Fruit fly (Drosophila melanogaster) whole organism, prepupa: ENCODE measurements around the gene dan.

Experiments
- Blimp-1 ChIP-seq: fragments of 200-800 bp; sonication (Bioruptor generic); optimal IDR thresholded peaks from 3 replicates; lab custom pipeline; 2017; ENCODE audit warnings: missing biosample characterization, missing genetic modification characterization, mild to moderate bottlenecking, moderate library complexity, missing genetic modification reagents
- CG10631 ChIP-seq: fragments of 200-800 bp; sonication (Bioruptor generic); optimal IDR thresholded peaks from 2 replicates; lab custom pipeline; 2016; ENCODE audit warnings: missing biosample characterization, missing genetic modification characterization
- CG10669 ChIP-seq: fragments of 200-800 bp; sonication (Bioruptor generic); optimal IDR thresholded peaks from 3 replicates; lab custom pipeline; 2018; ENCODE audit warnings: missing biosample characterization, mild to moderate bottlenecking, missing genetic modification characterization, moderate library complexity
- CG11294 ChIP-seq: fragments of 200-800 bp; sonication (Bioruptor generic); IDR thresholded peaks from 2 replicates; pipeline ENCODE4 v1.3.6; 2022; ENCODE audit warnings: missing biosample characterization, missing genetic modification characterization
- CG11762 ChIP-seq: fragments of 200-800 bp; sonication (Bioruptor generic); optimal IDR thresholded peaks from 3 replicates; lab custom pipeline; 2016; ENCODE audit warnings: missing biosample characterization, missing genetic modification characterization; ENCODE audit not compliant: insufficient read depth
- CG11902 ChIP-seq: fragments of 200-800 bp; sonication (Bioruptor generic); optimal IDR thresholded peaks from 3 replicates; lab custom pipeline; 2016; ENCODE audit warnings: missing biosample characterization, missing genetic modification characterization
- CG1621 ChIP-seq: fragments of 200-800 bp; sonication (Bioruptor generic); optimal IDR thresholded peaks from 3 replicates; lab custom pipeline; 2018; ENCODE audit warnings: missing biosample characterization, mild to moderate bottlenecking, missing genetic modification characterization
- CG16779 ChIP-seq: fragments of 200-800 bp; sonication (Bioruptor generic); optimal IDR thresholded peaks from 3 replicates; lab custom pipeline; 2017; ENCODE audit warnings: missing biosample characterization, mild to moderate bottlenecking, missing genetic modification characterization
- CG32006 ChIP-seq: fragments of 200-800 bp; sonication (Bioruptor generic); optimal IDR thresholded peaks from 3 replicates; lab custom pipeline; 2017; ENCODE audit warnings: missing biosample characterization, mild to moderate bottlenecking, missing genetic modification characterization
- CG6163 ChIP-seq: fragments of 200-800 bp; sonication (Bioruptor generic); IDR thresholded peaks from 3 replicates; pipeline ENCODE4 v1.3.6; 2022; ENCODE audit warnings: missing biosample characterization, missing genetic modification characterization
- CG6276 ChIP-seq: fragments of 200-800 bp; sonication (Bioruptor generic); optimal IDR thresholded peaks from 2 replicates; lab custom pipeline; 2017; ENCODE audit warnings: missing biosample characterization, mild to moderate bottlenecking, missing genetic modification characterization
- CG6792 ChIP-seq: fragments of 200-800 bp; sonication (Bioruptor generic); optimal IDR thresholded peaks from 3 replicates; lab custom pipeline; 2016; ENCODE audit warnings: missing biosample characterization, missing genetic modification characterization
- CG6808 ChIP-seq: fragments of 200-800 bp; sonication (Bioruptor generic); optimal IDR thresholded peaks from 3 replicates; lab custom pipeline; 2017; ENCODE audit warnings: missing biosample characterization, missing genetic modification characterization, mild to moderate bottlenecking, moderate library complexity, missing genetic modification reagents
- CG6854 ChIP-seq: fragments of 200-800 bp; sonication (Bioruptor generic); optimal IDR thresholded peaks from 2 replicates; lab custom pipeline; 2017; ENCODE audit warnings: missing biosample characterization, mild to moderate bottlenecking, missing genetic modification characterization
- CG7368 ChIP-seq: fragments of 200-800 bp; sonication (Bioruptor generic); optimal IDR thresholded peaks from 3 replicates; lab custom pipeline; 2016; ENCODE audit warnings: missing biosample characterization, missing genetic modification characterization
- CG8119 ChIP-seq: fragments of 200-800 bp; sonication (Bioruptor generic); IDR thresholded peaks from 3 replicates; pipeline ENCODE4 v1.3.6; 2022; ENCODE audit warnings: missing biosample characterization, missing genetic modification characterization
- CG8319 ChIP-seq: fragments of 200-800 bp; sonication (Bioruptor generic); optimal IDR thresholded peaks from 3 replicates; lab custom pipeline; 2016; ENCODE audit warnings: missing biosample characterization, missing genetic modification characterization
- CG8632 ChIP-seq: fragments of 200-800 bp; sonication (Bioruptor generic); optimal IDR thresholded peaks from 3 replicates; lab custom pipeline; 2016; ENCODE audit warnings: missing biosample characterization, missing genetic modification characterization
- CG9139 ChIP-seq: fragments of 200-800 bp; sonication (Bioruptor generic); optimal IDR thresholded peaks from 3 replicates; lab custom pipeline; 2017; ENCODE audit warnings: missing biosample characterization, mild to moderate bottlenecking, missing genetic modification characterization
- Eip75B ChIP-seq: fragments of 200-800 bp; sonication (Bioruptor generic); optimal IDR thresholded peaks from 3 replicates; lab custom pipeline; 2016; ENCODE audit warnings: missing biosample characterization, missing genetic modification characterization
- Eip78C ChIP-seq: fragments of 200-800 bp; sonication (Bioruptor generic); peaks from one replicate; lab custom pipeline; 2016; ENCODE audit warnings: missing biosample characterization, missing genetic modification characterization
- Eip93F ChIP-seq: fragments of 200-800 bp; sonication (Bioruptor generic); optimal IDR thresholded peaks from 2 replicates; lab custom pipeline; 2016; ENCODE audit warnings: missing biosample characterization, mild to moderate bottlenecking, missing genetic modification characterization
- Ets96B ChIP-seq: fragments of 200-800 bp; optimal IDR thresholded peaks from 2 replicates; lab custom pipeline; 2019; ENCODE audit warnings: missing biosample characterization, mild to moderate bottlenecking, missing genetic modification characterization, moderate library complexity
- Hr38 ChIP-seq: sonication (Bioruptor generic); optimal IDR thresholded peaks from 2 replicates; lab custom pipeline; 2016; ENCODE audit warnings: missing biosample characterization, missing genetic modification characterization
- Hr4 ChIP-seq: fragments of 200-800 bp; sonication (Bioruptor generic); optimal IDR thresholded peaks from 3 replicates; lab custom pipeline; 2016; ENCODE audit warnings: missing biosample characterization, missing genetic modification characterization
- Lpt ChIP-seq: fragments of 200-800 bp; sonication (Bioruptor generic); optimal IDR thresholded peaks from 3 replicates; lab custom pipeline; 2016; ENCODE audit warnings: missing biosample characterization, missing genetic modification characterization
- Met ChIP-seq: fragments of 200-800 bp; sonication (Bioruptor generic); optimal IDR thresholded peaks from 3 replicates; lab custom pipeline; 2016; ENCODE audit warnings: missing biosample characterization, missing genetic modification characterization
- OdsH ChIP-seq: fragments of 200-800 bp; sonication (Bioruptor generic); optimal IDR thresholded peaks from 3 replicates; lab custom pipeline; 2016; ENCODE audit warnings: missing biosample characterization, missing genetic modification characterization
- Smox ChIP-seq: fragments of 200-800 bp; sonication (Bioruptor generic); optimal IDR thresholded peaks from 3 replicates; lab custom pipeline; 2016; ENCODE audit warnings: missing biosample characterization, missing genetic modification characterization
- Sox102F ChIP-seq: fragments of 200-800 bp; sonication (Bioruptor generic); optimal IDR thresholded peaks from 2 replicates; lab custom pipeline; 2016; ENCODE audit warnings: missing biosample characterization, mild to moderate bottlenecking, missing genetic modification characterization
- Sox14 ChIP-seq: fragments of 200-800 bp; sonication (Bioruptor generic); optimal IDR thresholded peaks from 3 replicates; lab custom pipeline; 2016; ENCODE audit warnings: missing biosample characterization, missing genetic modification characterization
- cyc ChIP-seq: fragments of 200-800 bp; sonication (Bioruptor generic); optimal IDR thresholded peaks from 3 replicates; lab custom pipeline; 2016; ENCODE audit warnings: missing biosample characterization, missing genetic modification characterization
- dac ChIP-seq: fragments of 200-800 bp; sonication (Bioruptor generic); optimal IDR thresholded peaks from 2 replicates; lab custom pipeline; 2017; ENCODE audit warnings: missing biosample characterization, mild to moderate bottlenecking, missing genetic modification characterization
- dsx ChIP-seq: fragments of 200-800 bp; optimal IDR thresholded peaks from 3 replicates; lab custom pipeline; 2019; ENCODE audit warnings: missing biosample characterization, mild to moderate bottlenecking, missing genetic modification characterization, moderate library complexity; ENCODE audit not compliant: poor library complexity, severe bottlenecking
- eg ChIP-seq: fragments of 200-800 bp; sonication (Bioruptor generic); IDR thresholded peaks from 3 replicates; pipeline ENCODE4 v1.3.6; 2022; ENCODE audit warnings: missing biosample characterization, missing genetic modification characterization
- esn ChIP-seq: fragments of 200-800 bp; sonication (Bioruptor generic); optimal IDR thresholded peaks from 2 replicates; lab custom pipeline; 2016; ENCODE audit warnings: missing biosample characterization, mild to moderate bottlenecking, missing genetic modification characterization, moderate library complexity
- fd59A ChIP-seq: fragments of 200-800 bp; sonication (Bioruptor generic); optimal IDR thresholded peaks from 2 replicates; lab custom pipeline; 2017; ENCODE audit warnings: missing biosample characterization, mild to moderate bottlenecking, missing genetic modification characterization, missing genetic modification reagents
- fkh ChIP-seq: fragments of 200-800 bp; sonication (Bioruptor generic); optimal IDR thresholded peaks from 3 replicates; lab custom pipeline; 2017; ENCODE audit warnings: missing biosample characterization, mild to moderate bottlenecking, missing genetic modification characterization, moderate library complexity
- lz ChIP-seq: fragments of 200-800 bp; sonication (Bioruptor generic); optimal IDR thresholded peaks from 3 replicates; lab custom pipeline; 2016; ENCODE audit warnings: missing biosample characterization, missing genetic modification characterization
- net ChIP-seq: fragments of 200-800 bp; sonication (Bioruptor generic); optimal IDR thresholded peaks from 3 replicates; lab custom pipeline; 2016; ENCODE audit warnings: missing biosample characterization, missing genetic modification characterization
- pdm3 ChIP-seq: fragments of 200-800 bp; sonication (Bioruptor generic); optimal IDR thresholded peaks from 3 replicates; lab custom pipeline; 2016; ENCODE audit warnings: missing biosample characterization, missing genetic modification characterization
- spab ChIP-seq: fragments of 200-800 bp; sonication (Bioruptor generic); optimal IDR thresholded peaks from 2 replicates; lab custom pipeline; 2017; ENCODE audit warnings: missing biosample characterization, mild to moderate bottlenecking, missing genetic modification characterization, missing genetic modification reagents
- ss ChIP-seq, 2 experiments: fragments of 200-800 bp; sonication (Bioruptor generic); optimal IDR thresholded peaks; 2 replicates in 1 of 2; 3 replicates in 1 of 2; lab custom pipeline; 2017 to 2018; ENCODE audit warnings: mild to moderate bottlenecking in 2 of 2, missing biosample characterization in 2 of 2, missing genetic modification characterization in 2 of 2, moderate library complexity in 1 of 2
- svp ChIP-seq: fragments of 200-800 bp; sonication (Bioruptor generic); peaks from one replicate; lab custom pipeline; 2016; ENCODE audit warnings: missing biosample characterization, missing genetic modification characterization
- topi ChIP-seq: fragments of 200-800 bp; sonication (Bioruptor generic); optimal IDR thresholded peaks from 3 replicates; lab custom pipeline; 2016; ENCODE audit warnings: missing biosample characterization, missing genetic modification characterization
- vri ChIP-seq: fragments of 200-800 bp; sonication (Bioruptor generic); optimal IDR thresholded peaks from 3 replicates; lab custom pipeline; 2016; ENCODE audit warnings: missing biosample characterization, mild to moderate bottlenecking, missing genetic modification characterization

Gene dan

dm6 chr3R:25205413-25205977 is 21.3 kb downstream of the dan start:
- TF ChIP-seq dsx (GFP tag; lab: Kevin White, UChicago): peak; percentile 60
- no peak for TF ChIP-seq pdm3 (GFP tag; lab: Kevin White, UChicago)
- TF ChIP-seq ss (GFP tag; optimal IDR thresholded peaks at IDR 0.05; lab: Kevin White, UChicago): peak; percentile 33 to 94
- TF ChIP-seq CG6854: peak; percentile 89
- no peak for TF ChIP-seq Blimp-1
- TF ChIP-seq CG8319 (GFP tag; lab: Kevin White, UChicago): no peak
- peak; percentile 42 for TF ChIP-seq CG9139 (GFP tag; lab: Kevin White, UChicago)
- TF ChIP-seq vri (GFP tag; lab: Kevin White, UChicago): peak; percentile 57
- TF ChIP-seq CG8119: 0 out of 3 replicates have a peak, but pooled peaks have one; percentile 28
- TF ChIP-seq Ets96B: no peak
- TF ChIP-seq Smox (GFP tag; lab: Kevin White, UChicago): no peak
- no peak for TF ChIP-seq CG6276 (GFP tag; lab: Kevin White, UChicago)
- no peak for TF ChIP-seq fkh
- peak; percentile 10 for TF ChIP-seq Eip78C (GFP tag; lab: Kevin White, UChicago)
- TF ChIP-seq CG32006 (GFP tag; lab: Kevin White, UChicago): no peak
- TF ChIP-seq CG1621 (tag; lab: Kevin White, UChicago): peak; percentile 91
- no peak for TF ChIP-seq CG7368 (GFP tag; lab: Kevin White, UChicago)
- no peak for TF ChIP-seq fd59A (GFP tag; lab: Kevin White, UChicago)
- TF ChIP-seq Lpt (GFP tag; lab: Kevin White, UChicago): no peak
- peak; percentile 9 for TF ChIP-seq Sox102F
- no peak for TF ChIP-seq lz (GFP tag; lab: Kevin White, UChicago)
- TF ChIP-seq Eip75B (GFP tag; lab: Kevin White, UChicago): peak; percentile 9
- TF ChIP-seq eg (GFP tag; lab: Robert Waterston, UW): no peak

- peak; percentile 76 for TF ChIP-seq CG9139 (GFP tag; lab: Kevin White, UChicago)
- peak; percentile 63 for TF ChIP-seq CG16779
- TF ChIP-seq Met (GFP tag; lab: Kevin White, UChicago): peak; percentile 76
- peak; percentile 83 for TF ChIP-seq CG8632 (GFP tag; lab: Kevin White, UChicago)
- peak; percentile 62 for TF ChIP-seq CG8319 (GFP tag; lab: Kevin White, UChicago)
- peak; percentile 84 for TF ChIP-seq Sox14 (GFP tag; lab: Kevin White, UChicago)
- peak; percentile 88 for TF ChIP-seq CG6808 (GFP tag; lab: Kevin White, UChicago)
- peak; percentile 89 for TF ChIP-seq Hr4 (GFP tag; lab: Kevin White, UChicago)
- TF ChIP-seq CG11294 (GFP tag; lab: Robert Waterston, UW): peak; percentile 70
- TF ChIP-seq Smox (GFP tag; lab: Kevin White, UChicago): peak; percentile 76
- TF ChIP-seq Eip75B (GFP tag; lab: Kevin White, UChicago): peak; percentile 80
- TF ChIP-seq ss (GFP tag; optimal IDR thresholded peaks at IDR 0.05; lab: Kevin White, UChicago): peak; percentile 80 to 82
- TF ChIP-seq fkh: peak; percentile 11
- peak; percentile 74 for TF ChIP-seq Sox102F
- peak; percentile 89 for TF ChIP-seq net (GFP tag; lab: Kevin White, UChicago)
- TF ChIP-seq CG6792 (GFP tag; lab: Kevin White, UChicago): peak; percentile 76
- peak; percentile 90 for TF ChIP-seq eg (GFP tag; lab: Robert Waterston, UW)
- TF ChIP-seq Hr38: no peak
- TF ChIP-seq Eip93F: no peak
- TF ChIP-seq Ets96B: peak; percentile 92
- TF ChIP-seq esn (GFP tag; lab: Kevin White, UChicago): peak; percentile 81
- TF ChIP-seq dac (GFP tag; lab: Kevin White, UChicago): peak; percentile 82
- peak; percentile 87 for TF ChIP-seq CG10631 (GFP tag; lab: Kevin White, UChicago)
- TF ChIP-seq CG11902: peak; percentile 61
- peak; percentile 85 for TF ChIP-seq dsx (GFP tag; lab: Kevin White, UChicago)
- TF ChIP-seq CG10669 (GFP tag; lab: Kevin White, UChicago): peak; percentile 88
- TF ChIP-seq svp (GFP tag; lab: Kevin White, UChicago): peak; percentile 89
- TF ChIP-seq CG6276 (GFP tag; lab: Kevin White, UChicago): peak; percentile 89
- peak; percentile 69 for TF ChIP-seq topi
- peak; percentile 64 for TF ChIP-seq CG7368 (GFP tag; lab: Kevin White, UChicago)
- TF ChIP-seq CG11762 (GFP tag; lab: Kevin White, UChicago): peak; percentile 77
- TF ChIP-seq spab (GFP tag; lab: Kevin White, UChicago): peak; percentile 84
- TF ChIP-seq Lpt (GFP tag; lab: Kevin White, UChicago): peak; percentile 79
- TF ChIP-seq CG6163: peak; percentile 87
- TF ChIP-seq OdsH (GFP tag; lab: Kevin White, UChicago): peak; percentile 89
- TF ChIP-seq CG6854: peak; percentile 22
- peak; percentile 42 for TF ChIP-seq cyc
These were observed 23.3 kb downstream of the dan start for dm6 chr3R:25207405-25208003.
